Worm (Caenorhabditis elegans) whole organism, midembryonic: ENCODE measurements around the gene misc-1.

Experiments
- T22C8.4 ChIP-seq: fragments of 200-800 bp; sonication (Bioruptor generic); IDR thresholded peaks from 2 replicates; pipeline ENCODE4 v1.3.6; 2022; ENCODE audit warnings: missing genetic modification characterization, missing compliant biosample characterization
- cog-1 ChIP-seq: sonication (generic microtip); optimal IDR thresholded peaks from 2 replicates; lab custom pipeline; 2016; ENCODE audit warnings: missing genetic modification characterization, missing compliant biosample characterization
- flt-1 ChIP-seq: fragments of 200-800 bp; sonication (Bioruptor generic); IDR thresholded peaks from 2 replicates; pipeline ENCODE4 v1.3.6; 2022; ENCODE audit warnings: missing genetic modification characterization, missing compliant biosample characterization
- klf-2 ChIP-seq: fragments of 200-800 bp; sonication (Bioruptor generic); conservative IDR thresholded peaks from 2 replicates; pipeline ENCODE4 v1.3.6; 2022; ENCODE audit warnings: missing genetic modification reagents, missing genetic modification characterization, missing compliant biosample characterization
- med-1 ChIP-seq: sonication (generic microtip); optimal IDR thresholded peaks from 2 replicates; lab custom pipeline; 2017; ENCODE audit warnings: missing genetic modification characterization, mild to moderate bottlenecking, missing compliant biosample characterization, antibody characterized with exemption, missing genetic modification reagents; ENCODE audit not compliant: insufficient read depth
- ref-1 ChIP-seq: fragments of 200-800 bp; sonication (Bioruptor generic); conservative IDR thresholded peaks from 2 replicates; pipeline ENCODE4 v1.3.6; 2022; ENCODE audit warnings: missing genetic modification reagents, missing genetic modification characterization, missing compliant biosample characterization
- tab-1 ChIP-seq: fragments of 200-800 bp; sonication (Bioruptor generic); IDR thresholded peaks from 2 replicates; pipeline ENCODE4 v1.3.6; 2022; ENCODE audit warnings: missing genetic modification characterization, missing compliant biosample characterization
- ztf-23 ChIP-seq: fragments of 200-800 bp; sonication (Bioruptor generic); IDR thresholded peaks from 2 replicates; pipeline ENCODE4 v1.3.6; 2022; ENCODE audit warnings: missing genetic modification reagents, missing genetic modification characterization, missing compliant biosample characterization
- ztf-29 ChIP-seq: fragments of 200-800 bp; sonication (Bioruptor generic); IDR thresholded peaks from 2 replicates; pipeline ENCODE4 v1.3.6; 2022; ENCODE audit warnings: missing genetic modification reagents, missing genetic modification characterization, missing compliant biosample characterization

Gene misc-1

ce11 chrII:325639-326350 lies 39.4 kb downstream of the misc-1 start, which contains the start of gene sgcb-1:
Gene sgcb-1 (plus strand): TSS chrII:326300.
- TF ChIP-seq ztf-29 (GFP tag; lab: Robert Waterston, UW): no peak
- no peak for TF ChIP-seq med-1
- TF ChIP-seq klf-2 (GFP tag; lab: Robert Waterston, UW): no peak
- no peak for TF ChIP-seq ztf-23 (GFP tag; lab: Robert Waterston, UW)

ce11 chrII:332419-332818 lies 46.0 kb downstream of the misc-1 start, which contains the start of gene cbn-1:
Gene cbn-1 (minus strand): TSS chrII:332519.
- TF ChIP-seq ztf-23 (GFP tag; lab: Robert Waterston, UW) (no peak), T22C8.4 (GFP tag; lab: Robert Waterston, UW) (no peak), ref-1 (GFP tag; lab: Robert Waterston, UW) (no peak), med-1 (no peak)

- TF ChIP-seq flt-1 (GFP tag; lab: Robert Waterston, UW) (no peak), med-1 (no peak), ztf-23 (GFP tag; lab: Robert Waterston, UW) (no peak), tab-1 (GFP tag; lab: Robert Waterston, UW) (no peak), ref-1 (GFP tag; lab: Robert Waterston, UW) (no peak), klf-2 (GFP tag; lab: Robert Waterston, UW) (no peak), cog-1 (tag; lab: Kevin White, UChicago) (no peak), ztf-29 (GFP tag; lab: Robert Waterston, UW) (no peak)
Measured at ce11 chrII:333853-334449, 47.5 kb downstream of the misc-1 start.

DNA sequence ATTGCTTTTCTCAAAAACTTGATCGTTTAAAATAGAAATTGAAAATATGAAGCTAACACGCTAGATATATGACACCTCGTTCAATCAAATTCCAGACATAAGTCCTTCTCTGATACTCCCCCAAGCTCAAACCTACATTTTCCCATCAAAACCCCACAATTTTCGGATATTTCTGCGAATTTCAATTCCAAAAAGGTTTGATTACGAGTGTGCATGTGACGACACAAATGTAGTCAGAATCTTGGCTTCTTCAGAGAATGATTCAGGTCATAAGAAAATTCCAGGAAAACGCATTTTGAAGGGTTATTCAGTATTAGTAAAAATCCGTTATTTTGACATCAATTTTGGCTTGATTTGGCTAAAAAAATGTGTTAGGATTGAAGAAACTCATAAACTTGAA lies 48.4 kb downstream of the misc-1 start:
- TF ChIP-seq med-1: no peak
- TF ChIP-seq tab-1 (GFP tag; lab: Robert Waterston, UW): no peak
- no peak for TF ChIP-seq ztf-23 (GFP tag; lab: Robert Waterston, UW)

DNA sequence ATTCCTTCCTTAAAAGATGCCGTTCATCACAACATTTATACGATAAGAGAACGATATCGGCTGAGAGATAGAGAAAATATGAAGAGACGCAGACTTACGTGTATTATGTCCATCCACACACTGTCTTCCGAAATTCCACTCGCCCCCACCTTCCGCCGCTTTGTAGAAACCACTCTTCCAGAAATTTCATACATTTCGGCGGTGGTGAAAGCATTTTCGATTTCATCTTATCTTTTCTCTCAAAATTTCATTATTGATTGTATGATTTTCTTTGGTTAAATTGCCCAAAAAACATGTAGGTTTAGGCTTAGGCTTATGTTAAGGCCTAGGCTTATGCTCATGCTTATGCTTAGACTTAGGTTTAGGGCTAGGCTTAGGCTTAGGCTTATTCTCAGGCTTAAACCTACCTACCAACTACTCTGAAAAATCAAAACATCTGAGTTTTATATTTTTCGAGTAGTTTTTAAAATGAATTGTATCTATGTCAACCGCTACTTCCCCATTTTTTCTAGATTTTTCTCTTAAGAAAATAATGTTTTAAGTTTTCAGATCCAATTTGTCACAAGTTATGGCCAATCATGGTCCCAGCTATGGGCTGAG lies 50.9 kb downstream of the misc-1 start, which contains the start of gene cpn-2:
cpn-2 (plus strand) TSS at position 550 of the 600 bp plus-strand sequence.
- no peak for TF ChIP-seq ztf-29 (GFP tag; lab: Robert Waterston, UW)
- TF ChIP-seq tab-1 (GFP tag; lab: Robert Waterston, UW): no peak
- no peak for TF ChIP-seq T22C8.4 (GFP tag; lab: Robert Waterston, UW)
- no peak for TF ChIP-seq med-1
- TF ChIP-seq ref-1 (GFP tag; lab: Robert Waterston, UW): no peak
- no peak for TF ChIP-seq ztf-23 (GFP tag; lab: Robert Waterston, UW)
- no peak for TF ChIP-seq flt-1 (GFP tag; lab: Robert Waterston, UW)
- TF ChIP-seq cog-1 (tag; lab: Kevin White, UChicago): no peak
- TF ChIP-seq klf-2 (GFP tag; lab: Robert Waterston, UW): no peak
